Worm (Caenorhabditis elegans): ENCODE data around the gene F16B12.1.

Gene F16B12.1

ce11 chrX:14090089-14090488 lies 4.8 kb downstream of the F16B12.1 start, which contains the start of gene dsl-4:
Gene dsl-4 (plus strand): TSS chrX:14090389.
- no peak for TF ChIP-seq lsy-2 (tag; optimal IDR thresholded peaks at IDR 0.05)
- TF ChIP-seq elt-3 (tag; optimal IDR thresholded peaks at IDR 0.05), result no peak
- TF ChIP-seq lin-13 (tag; optimal IDR thresholded peaks at IDR 0.05), result no peak
- no peak for TF ChIP-seq lin-32 (GFP tag; optimal IDR thresholded peaks at IDR 0.05)
- TF ChIP-seq elt-1 (tag; optimal IDR thresholded peaks at IDR 0.05; ENCODE audit: borderline replicate concordance, insufficient read depth), result no peak
- no peak for TF ChIP-seq pha-4 (tag; optimal IDR thresholded peaks at IDR 0.05)
- TF ChIP-seq drap-1 (GFP tag; optimal IDR thresholded peaks at IDR 0.05), result no peak
- TF ChIP-seq sptf-1 (tag; optimal IDR thresholded peaks at IDR 0.05), result no peak
- no peak for TF ChIP-seq nhr-2 (tag; optimal IDR thresholded peaks at IDR 0.05)
- TF ChIP-seq ztf-11 (tag; optimal IDR thresholded peaks at IDR 0.05), result no peak

DNA sequence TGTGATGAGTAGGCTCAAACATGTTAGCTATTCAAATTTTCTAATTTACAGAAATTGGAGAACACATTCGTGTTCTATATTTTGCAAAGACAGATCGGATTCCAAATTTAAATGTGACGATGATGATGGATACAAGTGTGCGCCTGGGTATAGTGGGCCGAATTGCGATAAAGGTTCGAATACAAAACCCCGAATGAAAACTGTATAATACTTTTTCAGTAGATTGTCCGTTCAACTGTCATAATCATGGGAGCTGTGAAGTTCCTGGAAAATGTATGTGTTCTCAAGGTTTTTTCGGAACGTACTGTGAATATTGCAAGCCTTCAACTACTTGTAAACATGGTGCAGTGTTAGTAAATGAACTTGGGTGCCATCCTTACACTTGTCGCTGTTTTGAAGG lies 5.7 kb downstream of the F16B12.1 start:
- no peak for TF ChIP-seq hlh-1 (tag; optimal IDR thresholded peaks at IDR 0.05)
- TF ChIP-seq sem-2 (GFP tag; optimal IDR thresholded peaks at IDR 0.05), result no peak
- TF ChIP-seq unc-39 (tag; optimal IDR thresholded peaks at IDR 0.05), result no peak
- TF ChIP-seq M03D4.4 (tag; optimal IDR thresholded peaks at IDR 0.05), result no peak
- no peak for TF ChIP-seq cnd-1 (tag; optimal IDR thresholded peaks at IDR 0.05)
- TF ChIP-seq nhr-2 (tag; optimal IDR thresholded peaks at IDR 0.05), result no peak
- TF ChIP-seq ham-2 (GFP tag; optimal IDR thresholded peaks at IDR 0.05), result no peak
- TF ChIP-seq ztf-11 (tag; optimal IDR thresholded peaks at IDR 0.05), result no peak
- no peak for TF ChIP-seq flh-1 (GFP tag; optimal IDR thresholded peaks at IDR 0.05)
- no peak for TF ChIP-seq nhr-28 (tag; optimal IDR thresholded peaks at IDR 0.05)
- TF ChIP-seq nhr-237 (tag; optimal IDR thresholded peaks at IDR 0.05), result no peak
- TF ChIP-seq ceh-43 (GFP tag; optimal IDR thresholded peaks at IDR 0.05), result no peak
- no peak for TF ChIP-seq mab-5 (tag; optimal IDR thresholded peaks at IDR 0.05)
- no peak for TF ChIP-seq sptf-1 (tag; optimal IDR thresholded peaks at IDR 0.05)
- TF ChIP-seq mep-1 (tag; optimal IDR thresholded peaks at IDR 0.05), result no peak
- no peak for TF ChIP-seq elt-3 (tag; optimal IDR thresholded peaks at IDR 0.05)
- TF ChIP-seq ces-1 (GFP tag; optimal IDR thresholded peaks at IDR 0.05), result no peak

DNA sequence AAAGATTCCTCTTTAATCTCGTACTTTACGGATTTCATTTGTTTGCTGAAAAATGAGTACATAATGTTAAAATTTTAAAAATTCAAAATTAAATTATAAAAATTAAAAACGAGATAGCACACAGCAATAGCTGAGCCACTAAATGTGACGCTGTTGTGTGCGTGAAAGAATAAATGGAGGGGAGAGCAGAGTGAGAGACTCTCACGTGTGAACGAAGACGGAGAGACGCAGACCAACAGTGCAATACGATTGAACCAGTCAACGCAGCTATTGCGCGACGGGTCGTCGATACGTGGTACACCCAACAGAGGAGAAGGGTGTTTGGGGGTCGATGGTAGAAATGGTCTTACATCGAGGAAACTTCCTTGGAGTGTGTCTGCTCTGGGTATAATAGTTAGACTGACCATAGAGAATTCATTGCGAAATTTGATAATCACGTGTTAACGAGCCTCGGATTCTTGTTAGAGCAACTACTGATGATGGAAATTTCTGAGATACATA lies 13.4 kb downstream of the F16B12.1 start, which contains the start of gene F16B12.4:
TSS of gene F16B12.4 (minus strand) at position 51 of the 501 bp plus-strand sequence.
- TF ChIP-seq drap-1 (GFP tag; optimal IDR thresholded peaks at IDR 0.05) (no peak), pha-4 (tag; optimal IDR thresholded peaks at IDR 0.05) (peak; percentile 14)

ce11 chrX:14101986-14102385 lies 16.7 kb downstream of the F16B12.1 start, which contains the start of gene F16B12.6:
Gene F16B12.6 (plus strand): TSS chrX:14102316.
- TF ChIP-seq lin-13 (tag; optimal IDR thresholded peaks at IDR 0.05), result peak; percentile 87
- TF ChIP-seq unc-120 (tag; optimal IDR thresholded peaks at IDR 0.05; ENCODE audit: poor library complexity, severe bottlenecking), result peak; percentile 32
- TF ChIP-seq mep-1 (tag; optimal IDR thresholded peaks at IDR 0.05), result peak; percentile 86
- TF ChIP-seq nhr-237 (tag; optimal IDR thresholded peaks at IDR 0.05), result peak; percentile 57
- TF ChIP-seq hlh-1 (tag; optimal IDR thresholded peaks at IDR 0.05), result peak; percentile 75
- TF ChIP-seq mls-2 (tag; optimal IDR thresholded peaks at IDR 0.05), result peak; percentile 26
- peak; percentile 58 for TF ChIP-seq nhr-2 (tag; optimal IDR thresholded peaks at IDR 0.05)
- TF ChIP-seq drap-1 (GFP tag; optimal IDR thresholded peaks at IDR 0.05), result peak; percentile 15
- peak; percentile 94 for TF ChIP-seq ceh-39 (tag; optimal IDR thresholded peaks at IDR 0.05)
- peak; percentile 21 for TF ChIP-seq M03D4.4 (tag; optimal IDR thresholded peaks at IDR 0.05)
- TF ChIP-seq pha-4 (tag; optimal IDR thresholded peaks at IDR 0.05), result peak; percentile 93
- TF ChIP-seq zip-8 (tag; optimal IDR thresholded peaks at IDR 0.05), result no peak
- no peak for TF ChIP-seq ceh-43 (GFP tag; optimal IDR thresholded peaks at IDR 0.05)
- TF ChIP-seq sptf-1 (tag; optimal IDR thresholded peaks at IDR 0.05), result peak; percentile 65
- TF ChIP-seq lsy-2 (tag; optimal IDR thresholded peaks at IDR 0.05), result peak; percentile 72
- TF ChIP-seq mab-5 (tag; optimal IDR thresholded peaks at IDR 0.05), result no peak
- TF ChIP-seq elt-1 (tag; optimal IDR thresholded peaks at IDR 0.05; ENCODE audit: borderline replicate concordance, insufficient read depth), result no peak
- TF ChIP-seq unc-62 (GFP tag; optimal IDR thresholded peaks at IDR 0.05), result peak; percentile 52
- no peak for TF ChIP-seq ham-2 (GFP tag; optimal IDR thresholded peaks at IDR 0.05)
- peak; percentile 39 for TF ChIP-seq ces-1 (GFP tag; optimal IDR thresholded peaks at IDR 0.05)
- peak; percentile 26 for TF ChIP-seq tbx-8 (GFP tag; optimal IDR thresholded peaks at IDR 0.05)

- no peak for TF ChIP-seq pha-4 (tag; optimal IDR thresholded peaks at IDR 0.05)
- TF ChIP-seq nhr-76 (tag; optimal IDR thresholded peaks at IDR 0.05), result no peak
- no peak for TF ChIP-seq zip-8 (tag; optimal IDR thresholded peaks at IDR 0.05)
- no peak for TF ChIP-seq bed-3 (GFP tag; optimal IDR thresholded peaks at IDR 0.05)
- TF ChIP-seq mab-5 (tag; optimal IDR thresholded peaks at IDR 0.05), result no peak
Observed at ce11 chrX:14102474-14102873, 17.2 kb downstream of the F16B12.1 start.
